Worm (Caenorhabditis elegans): ENCODE results near the gene dmsr-15.

- TF ChIP-seq vab-15 (tag; optimal IDR thresholded peaks at IDR 0.05) (no peak), ztf-4 (tag; optimal IDR thresholded peaks at IDR 0.05) (no peak), nhr-12 (tag; optimal IDR thresholded peaks at IDR 0.05) (no peak), lin-13 (GFP tag; optimal IDR thresholded peaks at IDR 0.05) (no peak), nhr-76 (tag; optimal IDR thresholded peaks at IDR 0.05) (no peak), jun-1 (tag; optimal IDR thresholded peaks at IDR 0.05) (no peak), nhr-77 (tag; optimal IDR thresholded peaks at IDR 0.05) (no peak), tbx-2 (tag; optimal IDR thresholded peaks at IDR 0.05) (no peak), mdl-1 (tag; optimal IDR thresholded peaks at IDR 0.05) (no peak), unc-62 (GFP tag; optimal IDR thresholded peaks at IDR 0.05) (no peak), lin-39 (tag; optimal IDR thresholded peaks at IDR 0.05) (no peak)
These were observed 36.1 kb downstream of the dmsr-15 start, which contains the start of gene gck-2 for ce11 chrV:6792565-6792964.

All from whole organism, L1 larva.